Fruit fly (Drosophila melanogaster): ENCODE data around the gene Mur29B.

Mur29B gene

DNA sequence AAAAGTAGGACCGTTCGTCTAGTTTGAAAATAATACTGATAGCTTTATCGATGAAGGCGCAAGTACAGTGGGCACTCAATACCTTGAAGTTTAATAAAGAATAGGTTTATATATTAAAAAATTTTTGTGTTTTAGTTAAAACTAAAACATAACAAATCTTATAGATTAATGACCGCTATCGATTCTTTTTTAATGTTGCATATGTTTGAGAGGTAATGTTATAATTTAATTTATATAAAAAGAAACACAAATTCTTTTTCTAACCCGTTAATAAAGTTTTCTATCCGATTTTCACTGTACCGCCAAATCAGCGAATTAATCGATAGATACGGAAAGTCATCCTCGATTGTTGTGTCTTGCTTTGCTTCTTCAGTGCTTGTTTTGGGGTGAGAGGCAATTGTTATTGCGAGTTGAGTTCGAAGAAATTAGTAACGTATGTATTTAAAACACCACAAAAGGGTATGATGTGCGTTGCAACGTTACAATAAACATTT, 32.2 kb downstream of the Mur29B start, which contains the start of the genes Dad1 and CG13384 (continued):
- TF ChIP-seq CG12744 (GFP tag; optimal IDR thresholded peaks at IDR 0.05) (peak; percentile 77), CG10209 (GFP tag; optimal IDR thresholded peaks at IDR 0.05) (peak; percentile 92), ranshi (GFP tag; IDR thresholded peaks at IDR 0.05) (peak; percentile 89), salm (tag; optimal IDR thresholded peaks at IDR 0.05) (peak; percentile 87), CG4820 (GFP tag; optimal IDR thresholded peaks at IDR 0.05) (peak; percentile 83), CG3163 (GFP tag; optimal IDR thresholded peaks at IDR 0.05) (no peak), CG31441 (GFP tag; IDR thresholded peaks at IDR 0.05) (peak; percentile 97), Fer2 (tag; optimal IDR thresholded peaks at IDR 0.05) (peak; percentile 94), lbe (GFP tag; optimal IDR thresholded peaks at IDR 0.05) (peak; percentile 90), ash1 (GFP tag; optimal IDR thresholded peaks at IDR 0.05) (no peak), CG10147 (GFP tag; optimal IDR thresholded peaks at IDR 0.05) (peak; percentile 94), otp (GFP tag; IDR thresholded peaks at IDR 0.05) (0 out of 3 replicates have a peak, but pooled peaks have one; percentile 55), ewg (GFP tag; optimal IDR thresholded peaks at IDR 0.05) (peak; percentile 70), Hr39 (optimal IDR thresholded peaks at IDR 0.05) (no peak), Rfx (GFP tag; IDR thresholded peaks at IDR 0.05) (peak; percentile 95), CG6654 (GFP tag; optimal IDR thresholded peaks at IDR 0.05) (peak; percentile 63), BEAF-32 (GFP tag; optimal IDR thresholded peaks at IDR 0.05) (peak; percentile 68), Dp (GFP tag; optimal IDR thresholded peaks at IDR 0.05) (peak; percentile 30), YL-1 (GFP tag; optimal IDR thresholded peaks at IDR 0.05) (peak; percentile 54), CG7963 (GFP tag; IDR thresholded peaks at IDR 0.05; ENCODE audit: partially characterized antibody) (no peak), CG11695 (GFP tag; IDR thresholded peaks at IDR 0.05) (peak; percentile 92), CG7839 (tag; optimal IDR thresholded peaks at IDR 0.05) (peak; percentile 96), B-H2 (GFP tag; optimal IDR thresholded peaks at IDR 0.05) (peak; percentile 96), crc (GFP tag; optimal IDR thresholded peaks at IDR 0.05) (no peak), inv (GFP tag; IDR thresholded peaks at IDR 0.05; ENCODE audit: partially characterized antibody) (peak; percentile 47; the same call in 1 of the 2 replicates), CG9797 (GFP tag; optimal IDR thresholded peaks at IDR 0.05) (peak; percentile 69), luna (GFP tag; optimal IDR thresholded peaks at IDR 0.05) (no peak), Aef1 (GFP tag; IDR thresholded peaks at IDR 0.05) (peak; percentile 74), CG6813 (GFP tag; optimal IDR thresholded peaks at IDR 0.05) (peak; percentile 84), HmgD (GFP tag; optimal IDR thresholded peaks at IDR 0.05) (peak; percentile 0), jing (GFP tag; optimal IDR thresholded peaks at IDR 0.05) (no peak), scrt (GFP tag; optimal IDR thresholded peaks at IDR 0.05) (peak; percentile 85), D19B (GFP tag; optimal IDR thresholded peaks at IDR 0.05) (peak; percentile 82), CG10565 (GFP tag; optimal IDR thresholded peaks at IDR 0.05) (peak; percentile 38), Bdp1 (GFP tag; optimal IDR thresholded peaks at IDR 0.05) (peak; percentile 63), CG18011 (GFP tag; optimal IDR thresholded peaks at IDR 0.05) (peak; percentile 78), CG4360 (GFP tag; IDR thresholded peaks at IDR 0.05) (0 out of 2 replicates have a peak, but pooled peaks have one; percentile 42), NC2α (GFP tag; optimal IDR thresholded peaks at IDR 0.05) (peak; percentile 5), CG17912 (GFP tag; optimal IDR thresholded peaks at IDR 0.05) (peak; percentile 31), bigmax (GFP tag; optimal IDR thresholded peaks at IDR 0.05) (no peak), CG5245 (GFP tag; optimal IDR thresholded peaks at IDR 0.05) (peak; percentile 79), pfk (GFP tag; optimal IDR thresholded peaks at IDR 0.05) (peak; percentile 52), gsb-n (tag; optimal IDR thresholded peaks at IDR 0.05) (peak; percentile 92), gt (GFP tag; IDR thresholded peaks at IDR 0.05) (peak; percentile 77), cg (GFP tag; optimal IDR thresholded peaks at IDR 0.05) (no peak), unpg (GFP tag; optimal IDR thresholded peaks at IDR 0.05) (peak; percentile 93), HLH3B (GFP tag; IDR thresholded peaks at IDR 0.05) (peak; percentile 88), CG9609 (GFP tag; optimal IDR thresholded peaks at IDR 0.05) (no peak), wor (GFP tag; IDR thresholded peaks at IDR 0.05) (peak; percentile 62), ken (GFP tag; IDR thresholded peaks at IDR 0.05) (peak; percentile 81)
